Worm (Caenorhabditis elegans): Measurements from ENCODE around the gene T02D1.9.

T02D1.9 gene

ce11 chrIV:17368292-17368691, 39.1 kb downstream of the T02D1.9 start, which contains the start of gene trh-1:
TSS of gene trh-1 (plus strand) at chrIV:17368592.
- no peak for TF ChIP-seq W03F9.2 (tag; optimal IDR thresholded peaks at IDR 0.05)
- no peak for TF ChIP-seq him-1 (tag; optimal IDR thresholded peaks at IDR 0.05)
- no peak for TF ChIP-seq dao-5 (tag; optimal IDR thresholded peaks at IDR 0.05)

- TF ChIP-seq dao-5 (tag; optimal IDR thresholded peaks at IDR 0.05) (no peak), W03F9.2 (tag; optimal IDR thresholded peaks at IDR 0.05) (no peak), him-1 (tag; optimal IDR thresholded peaks at IDR 0.05) (no peak)
Measured at ce11 chrIV:17367294-17367693, 40.1 kb downstream of the T02D1.9 start, which contains the start of gene zipt-17. TSS of gene zipt-17 (minus strand) at chrIV:17367394.

ce11 chrIV:17361143-17361542, 46.2 kb downstream of the T02D1.9 start, which contains the start of gene clec-202:
TSS of gene clec-202 (plus strand) at chrIV:17361443.
- no peak for TF ChIP-seq W03F9.2 (tag; optimal IDR thresholded peaks at IDR 0.05)
- no peak for TF ChIP-seq him-1 (tag; optimal IDR thresholded peaks at IDR 0.05)
- TF ChIP-seq dao-5 (tag; optimal IDR thresholded peaks at IDR 0.05): no peak
